Worm (Caenorhabditis elegans) whole organism, L3 larva: ENCODE results near the gene ndub-6.

ENCODE experiments used
- R02D3.7 ChIP-seq: fragments of 150-350 bp; optimal IDR thresholded peaks from 2 replicates; lab custom pipeline; 2014; ENCODE audit warnings: missing biosample characterization, missing genetic modification characterization
- aly-2 ChIP-seq: fragments of 150-350 bp; optimal IDR thresholded peaks from 2 replicates; lab custom pipeline; 2014; ENCODE audit warnings: missing biosample characterization, missing genetic modification characterization
- ama-1 ChIP-seq: fragments of 150-350 bp; optimal IDR thresholded peaks from 2 replicates; lab custom pipeline; 2018
- ceh-82 ChIP-seq: fragments of 150-350 bp; optimal IDR thresholded peaks from 2 replicates; lab custom pipeline; 2014; ENCODE audit warnings: missing biosample characterization, missing genetic modification characterization
- ceh-9 ChIP-seq: sonication (generic microtip); optimal IDR thresholded peaks from 2 replicates; lab custom pipeline; 2018; ENCODE audit warnings: missing biosample characterization, missing genetic modification characterization
- daf-12 ChIP-seq: fragments of 150-350 bp; optimal IDR thresholded peaks from 2 replicates; lab custom pipeline; 2014; ENCODE audit warnings: missing biosample characterization, missing genetic modification reagents, missing genetic modification characterization
- egl-27 ChIP-seq: sonication (generic microtip); optimal IDR thresholded peaks from 4 replicates; lab custom pipeline; 2017; ENCODE audit warnings: missing biosample characterization, missing genetic modification reagents, missing genetic modification characterization
- egl-5 ChIP-seq: fragments of 150-350 bp; optimal IDR thresholded peaks from 2 replicates; lab custom pipeline; 2017; ENCODE audit warnings: missing biosample characterization, missing genetic modification reagents, missing genetic modification characterization, inconsistent platforms
- elt-1 ChIP-seq: fragments of 150-350 bp; optimal IDR thresholded peaks from 2 replicates; lab custom pipeline; 2014; ENCODE audit warnings: missing biosample characterization, missing genetic modification characterization
- elt-2 ChIP-seq: sonication (generic microtip); optimal IDR thresholded peaks from 2 replicates; lab custom pipeline; 2016; ENCODE audit warnings: missing genetic modification reagents, mild to moderate bottlenecking, missing genetic modification characterization, missing compliant biosample characterization
- fkh-10 ChIP-seq: sonication (generic microtip); optimal IDR thresholded peaks from 2 replicates; lab custom pipeline; 2017; ENCODE audit warnings: missing biosample characterization, missing genetic modification reagents, missing genetic modification characterization
- fkh-2 ChIP-seq: fragments of 150-350 bp; optimal IDR thresholded peaks from 2 replicates; lab custom pipeline; 2014; ENCODE audit warnings: missing biosample characterization, missing genetic modification reagents, missing genetic modification characterization
- fos-1 ChIP-seq: fragments of 150-350 bp; optimal IDR thresholded peaks from 2 replicates; lab custom pipeline; 2014; ENCODE audit warnings: missing biosample characterization, missing genetic modification characterization
- hmg-11 ChIP-seq: sonication (generic microtip); optimal IDR thresholded peaks from 2 replicates; lab custom pipeline; 2016; ENCODE audit warnings: missing genetic modification characterization, missing compliant biosample characterization
- jun-1 ChIP-seq: fragments of 150-350 bp; optimal IDR thresholded peaks from 2 replicates; lab custom pipeline; 2014; ENCODE audit warnings: missing biosample characterization, missing genetic modification reagents, missing genetic modification characterization
- lin-15B ChIP-seq: fragments of 150-350 bp; optimal IDR thresholded peaks from 2 replicates; lab custom pipeline; 2014; ENCODE audit warnings: missing biosample characterization, missing genetic modification characterization
- lin-39 ChIP-seq: fragments of 150-350 bp; optimal IDR thresholded peaks from 2 replicates; lab custom pipeline; 2018; ENCODE audit warnings: missing biosample characterization, missing genetic modification reagents, missing genetic modification characterization
- mdl-1 ChIP-seq: fragments of 150-350 bp; optimal IDR thresholded peaks from 2 replicates; lab custom pipeline; 2014; ENCODE audit warnings: missing biosample characterization, missing genetic modification characterization
- mml-1 ChIP-seq: fragments of 150-350 bp; sonication (generic microtip); optimal IDR thresholded peaks from 3 replicates; lab custom pipeline; 2014; ENCODE audit warnings: missing biosample characterization, missing genetic modification characterization
- nfya-1 ChIP-seq: sonication (generic microtip); optimal IDR thresholded peaks from 2 replicates; lab custom pipeline; 2017; ENCODE audit warnings: missing genetic modification characterization, mild to moderate bottlenecking, missing compliant biosample characterization, antibody characterized with exemption, moderate library complexity; ENCODE audit not compliant: insufficient read depth
- nhr-11 ChIP-seq: fragments of 150-350 bp; optimal IDR thresholded peaks from 2 replicates; lab custom pipeline; 2014; ENCODE audit warnings: missing biosample characterization, missing genetic modification characterization
- nhr-12 ChIP-seq: fragments of 150-350 bp; optimal IDR thresholded peaks from 2 replicates; lab custom pipeline; 2014; ENCODE audit warnings: missing biosample characterization, missing genetic modification characterization
- nhr-23 ChIP-seq: fragments of 150-350 bp; optimal IDR thresholded peaks from 2 replicates; lab custom pipeline; 2014; ENCODE audit warnings: missing biosample characterization, missing genetic modification reagents, missing genetic modification characterization
- nhr-25 ChIP-seq: sonication (generic microtip); optimal IDR thresholded peaks from 2 replicates; lab custom pipeline; 2017; ENCODE audit warnings: missing biosample characterization, missing genetic modification characterization
- nhr-28 ChIP-seq: fragments of 150-350 bp; optimal IDR thresholded peaks from 2 replicates; lab custom pipeline; 2014; ENCODE audit warnings: missing biosample characterization, missing genetic modification characterization
- nhr-43 ChIP-seq: sonication (generic microtip); optimal IDR thresholded peaks from 2 replicates; lab custom pipeline; 2016; ENCODE audit warnings: mild to moderate bottlenecking, missing genetic modification characterization, missing compliant biosample characterization; ENCODE audit not compliant: poor library complexity, severe bottlenecking
- nhr-67 ChIP-seq: fragments of 150-350 bp; optimal IDR thresholded peaks from 2 replicates; lab custom pipeline; 2014; ENCODE audit warnings: missing biosample characterization, missing genetic modification characterization
- nhr-76 ChIP-seq: fragments of 150-350 bp; sonication (generic microtip); optimal IDR thresholded peaks from 5 replicates; lab custom pipeline; 2014; ENCODE audit warnings: missing biosample characterization, missing genetic modification characterization
- nhr-77 ChIP-seq: fragments of 150-350 bp; optimal IDR thresholded peaks from 2 replicates; lab custom pipeline; 2014; ENCODE audit warnings: missing biosample characterization, missing genetic modification characterization
- pha-4 ChIP-seq: fragments of 150-350 bp; optimal IDR thresholded peaks from 2 replicates; lab custom pipeline; 2014; ENCODE audit warnings: missing biosample characterization, missing genetic modification reagents, missing genetic modification characterization
- pqm-1 ChIP-seq: fragments of 150-350 bp; optimal IDR thresholded peaks from 2 replicates; lab custom pipeline; 2017; ENCODE audit warnings: missing biosample characterization, missing genetic modification characterization, inconsistent platforms
- sea-2 ChIP-seq: fragments of 150-350 bp; sonication (generic microtip); optimal IDR thresholded peaks from 4 replicates; lab custom pipeline; 2014; ENCODE audit warnings: missing biosample characterization, missing genetic modification reagents, missing genetic modification characterization
- snpc-4 ChIP-seq: fragments of 150-350 bp; optimal IDR thresholded peaks from 2 replicates; lab custom pipeline; 2014; ENCODE audit warnings: missing biosample characterization, missing genetic modification characterization
- tbx-2 ChIP-seq: sonication (generic microtip); optimal IDR thresholded peaks from 2 replicates; lab custom pipeline; 2016; ENCODE audit warnings: mild to moderate bottlenecking, missing genetic modification characterization, missing compliant biosample characterization
- unc-39 ChIP-seq: sonication (generic microtip); optimal IDR thresholded peaks from 4 replicates; lab custom pipeline; 2017; ENCODE audit warnings: missing biosample characterization, missing genetic modification characterization
- unc-62 ChIP-seq: fragments of 150-350 bp; sonication (generic microtip); optimal IDR thresholded peaks from 4 replicates; lab custom pipeline; 2014; ENCODE audit warnings: missing biosample characterization, missing genetic modification reagents, missing genetic modification characterization
- zag-1 ChIP-seq: fragments of 150-350 bp; optimal IDR thresholded peaks from 2 replicates; lab custom pipeline; 2014; ENCODE audit warnings: missing biosample characterization, missing genetic modification characterization
- ztf-11 ChIP-seq: fragments of 150-350 bp; optimal IDR thresholded peaks from 2 replicates; lab custom pipeline; 2014; ENCODE audit warnings: missing biosample characterization, missing genetic modification characterization
- ztf-4 ChIP-seq: fragments of 150-350 bp; optimal IDR thresholded peaks from 2 replicates; lab custom pipeline; 2014; ENCODE audit warnings: missing biosample characterization, missing genetic modification characterization

Gene ndub-6

ce11 chrIV:11676054-11676453 lies 23.9 kb downstream of the ndub-6 start, which contains the start of gene inx-9:
inx-9 (plus strand) TSS chrIV:11676354.
- TF ChIP-seq daf-12 (tag; lab: Kevin White, UChicago) = no peak
- no peak for TF ChIP-seq nhr-67

- TF ChIP-seq ztf-11 (no peak), mdl-1 (no peak), nhr-43 (tag; lab: Kevin White, UChicago) (no peak), mml-1 (tag; lab: Kevin White, UChicago) (no peak), ceh-82 (no peak), lin-15B (tag; lab: Kevin White, UChicago) (no peak)
Observed at ce11 chrIV:11681905-11682304, 29.7 kb downstream of the ndub-6 start, which contains the start of gene ZK792.4. ZK792.4 (minus strand) TSS chrIV:11682005.

DNA sequence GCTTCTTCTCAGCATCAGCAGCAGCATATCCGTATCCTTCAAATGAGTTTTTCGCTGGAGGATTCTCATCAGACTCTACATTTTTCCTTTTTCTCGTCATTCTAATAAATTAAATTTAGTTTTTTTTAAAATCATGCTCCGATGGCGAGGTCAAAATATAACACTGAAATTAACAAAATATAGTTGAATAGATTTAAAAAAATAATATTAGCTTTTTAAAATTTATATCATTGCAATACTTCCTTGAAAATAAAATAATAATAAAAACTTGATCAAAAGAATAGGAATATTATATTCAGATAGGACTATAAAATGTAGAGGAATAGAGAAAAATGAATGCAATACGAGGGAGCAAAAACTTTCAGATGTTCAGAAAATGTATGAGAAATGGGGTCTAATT lies 35.8 kb downstream of the ndub-6 start, which contains the start of gene ZK792.5:
Gene ZK792.5, minus strand, starts transcription at position 101 of the 400 bp plus-strand sequence.
- TF ChIP-seq sea-2 = no peak
- TF ChIP-seq nhr-76 (tag; lab: Kevin White, UChicago) = no peak
- no peak for TF ChIP-seq ztf-4 (tag; lab: Kevin White, UChicago)
- no peak for TF ChIP-seq pqm-1 (tag; lab: Kevin White, UChicago)
- no peak for TF ChIP-seq elt-2
- no peak for TF ChIP-seq nhr-77 (tag; lab: Kevin White, UChicago)
- TF ChIP-seq unc-62 (GFP tag; lab: Kevin White, UChicago) = no peak
- TF ChIP-seq lin-39 (tag; lab: Kevin White, UChicago) = no peak
- TF ChIP-seq nhr-11 (tag; lab: Kevin White, UChicago) = no peak
- no peak for TF ChIP-seq ama-1 (lab: Kevin White, UChicago)
- no peak for TF ChIP-seq fkh-2 (tag; lab: Kevin White, UChicago)
- TF ChIP-seq ceh-9 (tag; lab: Kevin White, UChicago) = no peak

- TF ChIP-seq nhr-43 (tag; lab: Kevin White, UChicago) (no peak), elt-1 (no peak), nhr-11 (tag; lab: Kevin White, UChicago) (no peak), elt-2 (no peak), nhr-23 (tag; lab: Kevin White, UChicago) (no peak), daf-12 (tag; lab: Kevin White, UChicago) (no peak), aly-2 (tag; lab: Kevin White, UChicago) (no peak), egl-5 (no peak), unc-62 (GFP tag; lab: Kevin White, UChicago) (no peak), R02D3.7 (tag; lab: Kevin White, UChicago) (no peak), lin-15B (tag; lab: Kevin White, UChicago) (no peak), nhr-12 (tag; lab: Kevin White, UChicago) (no peak)
Observed at ce11 chrIV:11690988-11691387, 38.8 kb downstream of the ndub-6 start, which contains the start of gene let-60. let-60 (minus strand) TSS chrIV:11691088.

- TF ChIP-seq nfya-1 = no peak
- no peak for TF ChIP-seq nhr-67
- no peak for TF ChIP-seq R02D3.7 (tag; lab: Kevin White, UChicago)
- TF ChIP-seq lin-39 (tag; lab: Kevin White, UChicago) = peak; percentile 27
- TF ChIP-seq pqm-1 (tag; lab: Kevin White, UChicago) = no peak
- no peak for TF ChIP-seq ceh-82
Observed at ce11 chrIV:11691524-11691923, 39.3 kb downstream of the ndub-6 start.

ce11 chrIV:11692071-11692673 lies 40.0 kb downstream of the ndub-6 start:
- TF ChIP-seq tbx-2 (tag; lab: Kevin White, UChicago) = peak; percentile 38
- TF ChIP-seq R02D3.7 (tag; lab: Kevin White, UChicago) = no peak
- peak; percentile 24 for TF ChIP-seq unc-39 (tag; lab: Kevin White, UChicago)
- peak; percentile 60 for TF ChIP-seq snpc-4 (tag; lab: Kevin White, UChicago)
- TF ChIP-seq nfya-1 = peak; percentile 84
- TF ChIP-seq elt-1 = peak; percentile 22
- TF ChIP-seq egl-27 (tag; lab: Kevin White, UChicago) = peak; percentile 26
- TF ChIP-seq elt-2 = peak; percentile 96
- TF ChIP-seq egl-5 = no peak
- TF ChIP-seq fkh-10 (GFP tag; lab: Kevin White, UChicago) = peak; percentile 41
- peak; percentile 75 for TF ChIP-seq nhr-23 (tag; lab: Kevin White, UChicago)
- no peak for TF ChIP-seq nhr-43 (tag; lab: Kevin White, UChicago)
- peak; percentile 64 for TF ChIP-seq hmg-11
- no peak for TF ChIP-seq nhr-77 (tag; lab: Kevin White, UChicago)
- no peak for TF ChIP-seq zag-1 (tag; lab: Kevin White, UChicago)
- peak; percentile 1 for TF ChIP-seq fos-1
- no peak for TF ChIP-seq ztf-11
- TF ChIP-seq nhr-12 (tag; lab: Kevin White, UChicago) = no peak
- TF ChIP-seq nhr-67 = no peak
- peak; percentile 86 for TF ChIP-seq nhr-25 (tag; lab: Kevin White, UChicago)
- TF ChIP-seq ama-1 (lab: Kevin White, UChicago) = peak; percentile 47
- TF ChIP-seq pha-4 = peak; percentile 92
- TF ChIP-seq jun-1 (tag; lab: Kevin White, UChicago) = peak; percentile 78
- TF ChIP-seq aly-2 (tag; lab: Kevin White, UChicago) = no peak
- TF ChIP-seq ceh-82 = peak; percentile 7
- TF ChIP-seq nhr-11 (tag; lab: Kevin White, UChicago) = no peak
- TF ChIP-seq nhr-28 (tag; lab: Kevin White, UChicago) = no peak
- peak; percentile 73 for TF ChIP-seq lin-39 (tag; lab: Kevin White, UChicago)
